Worm (Caenorhabditis elegans) whole organism, L2 larva: ENCODE results near the gene sid-1.

ENCODE experiments used
- F13H6.1 ChIP-seq: sonication (generic microtip); optimal IDR thresholded peaks from 2 replicates; lab custom pipeline; 2016; ENCODE audit warnings: missing genetic modification characterization, missing compliant biosample characterization
- Y55F3AM.14 ChIP-seq: fragments of 200-800 bp; sonication (Bioruptor generic); optimal IDR thresholded peaks from 2 replicates; lab custom pipeline; 2018; ENCODE audit warnings: mild to moderate bottlenecking, missing genetic modification characterization, missing compliant biosample characterization
- ZK546.5 ChIP-seq: sonication (generic microtip); optimal IDR thresholded peaks from 2 replicates; lab custom pipeline; 2017; ENCODE audit warnings: missing biosample characterization, missing genetic modification characterization
- alr-1 ChIP-seq: fragments of 150-350 bp; optimal IDR thresholded peaks from 2 replicates; lab custom pipeline; 2014; ENCODE audit warnings: missing biosample characterization, missing genetic modification characterization
- ama-1 ChIP-seq: fragments of 150-350 bp; optimal IDR thresholded peaks from 2 replicates; lab custom pipeline; 2018; ENCODE audit warnings: inconsistent platforms
- blmp-1 ChIP-seq: sonication (generic microtip); optimal IDR thresholded peaks from 2 replicates; lab custom pipeline; 2017; ENCODE audit warnings: missing genetic modification characterization, mild to moderate bottlenecking, missing compliant biosample characterization, antibody characterized with exemption, moderate library complexity; ENCODE audit not compliant: insufficient read depth
- ceh-16 ChIP-seq: fragments of 150-350 bp; optimal IDR thresholded peaks from 2 replicates; lab custom pipeline; 2014; ENCODE audit warnings: missing biosample characterization, missing genetic modification characterization
- ceh-82 ChIP-seq: fragments of 150-350 bp; optimal IDR thresholded peaks from 2 replicates; lab custom pipeline; 2014; ENCODE audit warnings: missing biosample characterization, missing genetic modification characterization
- dmd-4 ChIP-seq: sonication (generic microtip); optimal IDR thresholded peaks from 2 replicates; lab custom pipeline; 2017; ENCODE audit warnings: missing biosample characterization, missing genetic modification characterization
- egl-27 ChIP-seq: sonication (generic microtip); optimal IDR thresholded peaks from 3 replicates; lab custom pipeline; 2017; ENCODE audit warnings: missing biosample characterization, missing genetic modification reagents, missing genetic modification characterization
- elt-1 ChIP-seq: fragments of 150-350 bp; optimal IDR thresholded peaks from 2 replicates; lab custom pipeline; 2014; ENCODE audit warnings: missing biosample characterization, missing genetic modification characterization
- elt-3 ChIP-seq: sonication (generic microtip); optimal IDR thresholded peaks from 2 replicates; lab custom pipeline; 2017; ENCODE audit warnings: missing biosample characterization, missing genetic modification characterization
- fos-1 ChIP-seq: fragments of 150-350 bp; optimal IDR thresholded peaks from 2 replicates; lab custom pipeline; 2014; ENCODE audit warnings: missing biosample characterization, missing genetic modification characterization
- gmeb-1 ChIP-seq: fragments of 150-350 bp; optimal IDR thresholded peaks from 2 replicates; lab custom pipeline; 2014; ENCODE audit warnings: missing biosample characterization, missing genetic modification characterization
- lin-11 ChIP-seq: fragments of 150-350 bp; sonication (generic microtip); optimal IDR thresholded peaks from 2 replicates; lab custom pipeline; 2014; ENCODE audit warnings: missing biosample characterization, missing genetic modification characterization, inconsistent platforms, mixed read lengths
- lin-13 ChIP-seq: fragments of 150-350 bp; optimal IDR thresholded peaks from 2 replicates; lab custom pipeline; 2014; ENCODE audit warnings: missing biosample characterization, missing genetic modification reagents, missing genetic modification characterization
- lin-39 ChIP-seq: fragments of 150-350 bp; optimal IDR thresholded peaks from 2 replicates; lab custom pipeline; 2014; ENCODE audit warnings: missing biosample characterization, missing genetic modification reagents, missing genetic modification characterization
- lsy-2 ChIP-seq, 2 experiments: fragments of 150-350 bp in 1 of 2; sonication (generic microtip) in 1 of 2; optimal IDR thresholded peaks; 2 replicates each; lab custom pipeline; 2014 to 2017; ENCODE audit warnings: missing biosample characterization in 2 of 2, missing genetic modification characterization in 2 of 2
- mdl-1 ChIP-seq, 2 experiments: fragments of 150-350 bp in 1 of 2; sonication (generic microtip) in 1 of 2; optimal IDR thresholded peaks; 2 replicates each; lab custom pipeline; 2017; ENCODE audit warnings: missing biosample characterization in 2 of 2, missing genetic modification characterization in 2 of 2
- nhr-10 ChIP-seq: sonication (generic microtip); optimal IDR thresholded peaks from 2 replicates; lab custom pipeline; 2017; ENCODE audit warnings: missing biosample characterization, missing genetic modification characterization
- nhr-11 ChIP-seq: fragments of 150-350 bp; optimal IDR thresholded peaks from 2 replicates; lab custom pipeline; 2014; ENCODE audit warnings: missing biosample characterization, missing genetic modification characterization
- nhr-21 ChIP-seq: fragments of 150-350 bp; optimal IDR thresholded peaks from 2 replicates; lab custom pipeline; 2014; ENCODE audit warnings: missing biosample characterization, missing genetic modification characterization
- nhr-23 ChIP-seq: fragments of 150-350 bp; optimal IDR thresholded peaks from 2 replicates; lab custom pipeline; 2014; ENCODE audit warnings: missing biosample characterization, missing genetic modification reagents, missing genetic modification characterization
- nhr-237 ChIP-seq: fragments of 150-350 bp; optimal IDR thresholded peaks from 2 replicates; lab custom pipeline; 2014; ENCODE audit warnings: missing biosample characterization, missing genetic modification characterization
- nhr-25 ChIP-seq: fragments of 150-350 bp; sonication (generic microtip); optimal IDR thresholded peaks from 3 replicates; lab custom pipeline; 2014; ENCODE audit warnings: missing biosample characterization, missing genetic modification characterization
- nhr-6 ChIP-seq: fragments of 150-350 bp; optimal IDR thresholded peaks from 2 replicates; lab custom pipeline; 2014; ENCODE audit warnings: missing biosample characterization, missing genetic modification characterization
- peb-1 ChIP-seq: fragments of 150-350 bp; optimal IDR thresholded peaks from 2 replicates; lab custom pipeline; 2014; ENCODE audit warnings: missing biosample characterization, missing genetic modification characterization
- sem-4 ChIP-seq: fragments of 150-350 bp; optimal IDR thresholded peaks from 2 replicates; lab custom pipeline; 2014; ENCODE audit warnings: missing biosample characterization, missing genetic modification reagents, missing genetic modification characterization
- sma-3 ChIP-seq: sonication (generic microtip); optimal IDR thresholded peaks from 2 replicates; lab custom pipeline; 2016; ENCODE audit warnings: missing genetic modification reagents, missing genetic modification characterization, missing compliant biosample characterization
- sma-9 ChIP-seq, 2 experiments: fragments of 150-350 bp in 1 of 2; sonication (generic microtip) in 1 of 2; optimal IDR thresholded peaks; 2 replicates each; lab custom pipeline; 2014 to 2016; ENCODE audit warnings: missing genetic modification characterization in 2 of 2, mild to moderate bottlenecking in 1 of 2, missing biosample characterization in 1 of 2, missing compliant biosample characterization in 1 of 2, missing genetic modification reagents in 1 of 2, moderate library complexity in 1 of 2
- snpc-4 ChIP-seq: fragments of 150-350 bp; optimal IDR thresholded peaks from 2 replicates; lab custom pipeline; 2014; ENCODE audit warnings: missing biosample characterization, missing genetic modification characterization
- unc-39 ChIP-seq: fragments of 150-350 bp; optimal IDR thresholded peaks from 2 replicates; lab custom pipeline; 2014; ENCODE audit warnings: missing biosample characterization, missing genetic modification characterization
- unc-55 ChIP-seq: fragments of 150-350 bp; sonication (generic microtip); optimal IDR thresholded peaks from 3 replicates; lab custom pipeline; 2014; ENCODE audit warnings: missing biosample characterization, missing genetic modification reagents, missing genetic modification characterization
- zag-1 ChIP-seq: fragments of 150-350 bp; optimal IDR thresholded peaks from 2 replicates; lab custom pipeline; 2014; ENCODE audit warnings: missing biosample characterization, missing genetic modification characterization
- ztf-1 ChIP-seq: fragments of 200-800 bp; sonication (Bioruptor generic); conservative IDR thresholded peaks from 2 replicates; pipeline ENCODE4 v1.3.6; 2022; ENCODE audit warnings: missing genetic modification characterization, missing compliant biosample characterization
- ztf-11 ChIP-seq: sonication (generic microtip); optimal IDR thresholded peaks from 2 replicates; lab custom pipeline; 2017; ENCODE audit warnings: missing biosample characterization, missing genetic modification characterization
- ztf-4 ChIP-seq: fragments of 150-350 bp; optimal IDR thresholded peaks from 2 replicates; lab custom pipeline; 2014; ENCODE audit warnings: missing biosample characterization, missing genetic modification characterization

Gene sid-1

ce11 chrV:5131380-5131779 lies 11.6 kb downstream of the sid-1 start (continued):
- TF ChIP-seq ztf-4 (tag; lab: Kevin White, UChicago) (no peak), peb-1 (tag; lab: Kevin White, UChicago) (no peak), nhr-23 (no peak), fos-1 (peak; percentile 68), elt-3 (tag; lab: Kevin White, UChicago) (no peak), lin-11 (tag; lab: Kevin White, UChicago) (no peak)

DNA sequence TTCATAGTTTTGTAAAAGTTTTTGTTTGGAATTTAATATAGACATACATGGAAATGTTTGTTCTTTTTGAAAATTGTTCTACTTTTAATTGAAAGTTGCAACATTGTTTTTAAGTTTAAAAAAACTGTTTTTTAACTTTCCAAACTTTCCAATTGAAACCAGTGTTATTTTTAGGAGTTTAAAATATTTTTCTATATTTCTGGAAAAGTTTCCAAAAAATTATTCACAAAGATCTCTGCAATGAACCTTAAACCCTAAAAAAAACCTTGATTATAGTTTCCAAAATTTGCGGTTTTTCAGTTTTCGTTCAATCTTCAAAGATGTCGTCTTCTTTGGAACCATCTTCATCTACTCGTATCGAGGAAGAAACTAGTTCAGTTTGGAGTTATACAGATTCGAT lies 12.7 kb downstream of the sid-1 start, which contains the start of gene F14F9.4:
TSS of gene F14F9.4 (plus strand) at position 301 of the 400 bp plus-strand sequence.
- TF ChIP-seq unc-39 (no peak), dmd-4 (no peak), egl-27 (tag; lab: Kevin White, UChicago) (no peak), lin-39 (tag; lab: Kevin White, UChicago) (no peak), lin-11 (tag; lab: Kevin White, UChicago) (no peak), ceh-16 (tag; lab: Kevin White, UChicago) (no peak), ztf-11 (tag; lab: Kevin White, UChicago) (no peak), blmp-1 (tag; lab: Kevin White, UChicago) (no peak), sma-3 (GFP tag; lab: Kevin White, UChicago) (no peak), nhr-6 (tag; lab: Kevin White, UChicago) (no peak), sem-4 (no peak), fos-1 (no peak), nhr-10 (tag; lab: Kevin White, UChicago) (no peak), ceh-82 (no peak), sma-9 (GFP tag; optimal IDR thresholded peaks at IDR 0.05; lab: Kevin White, UChicago) (no peak), sma-9 (tag; optimal IDR thresholded peaks at IDR 0.05; lab: Kevin White, UChicago) (no peak), nhr-11 (tag; lab: Kevin White, UChicago) (no peak), nhr-23 (no peak)
- TF ChIP-seq, all 48 proteins: peak for 0

DNA sequence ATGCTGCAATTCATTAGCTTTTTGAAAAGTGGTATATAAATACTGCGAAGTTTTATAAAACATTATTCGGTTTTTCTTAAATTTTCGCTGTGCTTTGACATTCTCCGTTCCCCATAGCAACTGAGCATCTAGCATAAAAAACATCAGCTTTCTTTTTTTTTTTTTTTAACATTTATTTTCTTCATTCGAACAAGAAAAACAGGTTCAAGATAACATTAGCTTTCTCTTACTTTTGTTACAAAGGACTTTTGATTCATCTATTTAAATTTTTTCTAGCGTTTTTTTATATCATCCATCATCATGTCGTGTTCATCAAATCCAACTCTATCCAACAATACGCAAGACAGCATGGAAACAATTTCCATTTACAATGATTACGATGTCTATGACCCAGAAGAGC lies 18.1 kb downstream of the sid-1 start, which contains the start of gene F14F9.3:
TSS of gene F14F9.3 (plus strand) at position 301 of the 400 bp plus-strand sequence.
- TF ChIP-seq snpc-4 (no peak), nhr-237 (tag; lab: Kevin White, UChicago) (no peak), ama-1 (lab: Kevin White, UChicago) (no peak), lin-11 (tag; lab: Kevin White, UChicago) (no peak), fos-1 (no peak), mdl-1 (tag; optimal IDR thresholded peaks at IDR 0.05; lab: Kevin White, UChicago) (no peak), nhr-25 (tag; lab: Kevin White, UChicago) (no peak), nhr-21 (tag; lab: Kevin White, UChicago) (no peak), F13H6.1 (tag; lab: Kevin White, UChicago) (no peak), ceh-82 (no peak), lin-13 (GFP tag; lab: Kevin White, UChicago) (no peak), peb-1 (tag; lab: Kevin White, UChicago) (no peak), blmp-1 (tag; lab: Kevin White, UChicago) (no peak), zag-1 (tag; lab: Kevin White, UChicago) (no peak), lsy-2 (tag; optimal IDR thresholded peaks at IDR 0.05; lab: Kevin White, UChicago) (no peak), Y55F3AM.14 (GFP tag; lab: Kevin White, UChicago) (no peak), ceh-16 (tag; lab: Kevin White, UChicago) (no peak)

ce11 chrV:5143785-5144184 lies 24.0 kb downstream of the sid-1 start, which contains the start of gene srh-129:
Gene srh-129, minus strand, starts transcription at chrV:5143885.
- TF ChIP-seq peb-1 (tag; lab: Kevin White, UChicago) (no peak), dmd-4 (no peak), ceh-16 (tag; lab: Kevin White, UChicago) (no peak), ama-1 (lab: Kevin White, UChicago) (no peak), elt-1 (tag; lab: Kevin White, UChicago) (no peak), sma-3 (GFP tag; lab: Kevin White, UChicago) (no peak), ZK546.5 (no peak), mdl-1 (tag; optimal IDR thresholded peaks at IDR 0.05; lab: Kevin White, UChicago) (no peak), ztf-4 (tag; lab: Kevin White, UChicago) (no peak), nhr-11 (tag; lab: Kevin White, UChicago) (no peak), unc-55 (GFP tag; lab: Kevin White, UChicago) (no peak), gmeb-1 (tag; lab: Kevin White, UChicago) (no peak), lsy-2 (tag; optimal IDR thresholded peaks at IDR 0.05; lab: Kevin White, UChicago) (no peak), snpc-4 (no peak), alr-1 (no peak), ztf-1 (GFP tag; lab: Robert Waterston, UW) (no peak), Y55F3AM.14 (GFP tag; lab: Kevin White, UChicago) (no peak)
